Fruit fly (Drosophila melanogaster) whole organism, embryonic: ENCODE data around the gene RIOK2.

Source experiments
- Atf6 ChIP-seq: fragments of 200-800 bp; sonication (Bioruptor generic); IDR thresholded peaks from 2 replicates; pipeline ENCODE4 v1.3.6; 2022; ENCODE audit warnings: missing biosample characterization, missing genetic modification characterization
- Bdp1 ChIP-seq: fragments of 200-800 bp; sonication (Bioruptor generic); optimal IDR thresholded peaks from 3 replicates; lab custom pipeline; 2016; ENCODE audit warnings: missing biosample characterization, missing genetic modification characterization
- C15 ChIP-seq: fragments of 200-800 bp; sonication (Bioruptor generic); IDR thresholded peaks from 3 replicates; pipeline ENCODE4 v1.3.6; 2022; ENCODE audit warnings: missing biosample characterization, missing genetic modification characterization
- CG13624 ChIP-seq: fragments of 200-800 bp; sonication (Bioruptor generic); optimal IDR thresholded peaks from 2 replicates; lab custom pipeline; 2016; ENCODE audit warnings: missing biosample characterization, missing genetic modification characterization
- CG14965 ChIP-seq: fragments of 200-800 bp; sonication (Bioruptor generic); optimal IDR thresholded peaks from 2 replicates; lab custom pipeline; 2016; ENCODE audit warnings: missing biosample characterization, missing genetic modification characterization, borderline replicate concordance
- CG1529 ChIP-seq: fragments of 200-800 bp; sonication (Bioruptor generic); optimal IDR thresholded peaks from 3 replicates; lab custom pipeline; 2018; ENCODE audit warnings: missing biosample characterization, missing genetic modification characterization
- CG15479 ChIP-seq: fragments of 200-800 bp; sonication (Bioruptor generic); optimal IDR thresholded peaks from 3 replicates; lab custom pipeline; 2019; ENCODE audit warnings: missing biosample characterization, mild to moderate bottlenecking, missing genetic modification characterization, moderate library complexity
- CG1647 ChIP-seq: fragments of 200-800 bp; sonication (Bioruptor generic); optimal IDR thresholded peaks from 3 replicates; lab custom pipeline; 2016; ENCODE audit warnings: missing biosample characterization, missing genetic modification characterization
- CG16813 ChIP-seq: fragments of 200-800 bp; sonication (Bioruptor generic); IDR thresholded peaks from 3 replicates; pipeline ENCODE4 v1.3.6; 2022; ENCODE audit warnings: missing biosample characterization, missing genetic modification characterization; ENCODE audit not compliant: partially characterized antibody
- CG16863 ChIP-seq: fragments of 200-800 bp; sonication (Bioruptor generic); optimal IDR thresholded peaks from 3 replicates; lab custom pipeline; 2016; ENCODE audit warnings: missing biosample characterization, missing genetic modification characterization
- CG17328 ChIP-seq: fragments of 200-800 bp; sonication (Bioruptor generic); IDR thresholded peaks from 2 replicates; pipeline ENCODE4 v1.3.6; 2022; ENCODE audit warnings: missing biosample characterization, missing genetic modification characterization
- CG31441 ChIP-seq: fragments of 200-800 bp; sonication (Bioruptor generic); IDR thresholded peaks from 2 replicates; pipeline ENCODE4 v1.3.6; 2022; ENCODE audit warnings: missing biosample characterization, missing genetic modification characterization
- CG3407 ChIP-seq: fragments of 200-800 bp; sonication (Bioruptor generic); optimal IDR thresholded peaks from 2 replicates; lab custom pipeline; 2018; ENCODE audit warnings: missing biosample characterization, mild to moderate bottlenecking, missing genetic modification characterization
- Camta ChIP-seq: fragments of 200-800 bp; sonication (Bioruptor generic); optimal IDR thresholded peaks from 2 replicates; lab custom pipeline; 2016; ENCODE audit warnings: missing biosample characterization, missing genetic modification characterization
- CkIIα-i1 ChIP-seq: fragments of 200-800 bp; sonication (Bioruptor generic); IDR thresholded peaks from 2 replicates; pipeline ENCODE4 v1.3.6; 2022; ENCODE audit warnings: missing biosample characterization, missing genetic modification characterization
- Deaf1 ChIP-seq: fragments of 200-800 bp; optimal IDR thresholded peaks from 3 replicates; lab custom pipeline; 2019; ENCODE audit warnings: missing biosample characterization, mild to moderate bottlenecking, missing genetic modification characterization, moderate library complexity
- Dp ChIP-seq: fragments of 200-800 bp; sonication (Bioruptor generic); optimal IDR thresholded peaks from 2 replicates; lab custom pipeline; 2018; ENCODE audit warnings: missing biosample characterization, mild to moderate bottlenecking, missing genetic modification characterization, moderate library complexity
- E2f1 ChIP-seq: fragments of 200-800 bp; sonication (Bioruptor generic); IDR thresholded peaks from 2 replicates; pipeline ENCODE4 v1.3.6; 2022; ENCODE audit warnings: missing biosample characterization, missing genetic modification characterization
- GATAe ChIP-seq: fragments of 200-800 bp; sonication (Bioruptor generic); conservative IDR thresholded peaks from 2 replicates; pipeline ENCODE4 v1.3.6; 2022; ENCODE audit warnings: missing biosample characterization, missing genetic modification characterization
- Gug ChIP-seq: fragments of 200-800 bp; sonication (Bioruptor generic); IDR thresholded peaks from 4 replicates; pipeline ENCODE4 v1.3.6; 2022; ENCODE audit warnings: missing biosample characterization, missing genetic modification characterization
- Hey ChIP-seq: fragments of 200-800 bp; sonication (Bioruptor generic); optimal IDR thresholded peaks from 3 replicates; lab custom pipeline; 2018; ENCODE audit warnings: missing biosample characterization, mild to moderate bottlenecking, missing genetic modification characterization
- Hmr ChIP-seq: fragments of 200-800 bp; sonication (Bioruptor generic); optimal IDR thresholded peaks from 3 replicates; lab custom pipeline; 2017; ENCODE audit warnings: mild to moderate bottlenecking, missing biosample characterization, missing genetic modification reagents, missing genetic modification characterization
- Hr3 ChIP-seq: fragments of 200-800 bp; sonication (Bioruptor generic); optimal IDR thresholded peaks from 3 replicates; lab custom pipeline; 2016; ENCODE audit warnings: missing biosample characterization, missing genetic modification characterization
- Hr39 ChIP-seq: fragments of >200 bp; optimal IDR thresholded peaks from 2 replicates; lab custom pipeline; 2017
- Kr ChIP-seq: fragments of 200-800 bp; sonication (Bioruptor generic); optimal IDR thresholded peaks from 2 replicates; lab custom pipeline; 2017; ENCODE audit warnings: missing biosample characterization, mild to moderate bottlenecking, missing genetic modification characterization
- NK7.1 ChIP-seq: fragments of 200-800 bp; sonication (Bioruptor generic); optimal IDR thresholded peaks from 3 replicates; lab custom pipeline; 2016; ENCODE audit warnings: missing biosample characterization, missing genetic modification characterization
- Nf-YC ChIP-seq: fragments of 200-800 bp; optimal IDR thresholded peaks from 3 replicates; lab custom pipeline; 2019; ENCODE audit warnings: missing biosample characterization, mild to moderate bottlenecking, missing genetic modification characterization, moderate library complexity
- NfI ChIP-seq: fragments of 200-800 bp; sonication (Bioruptor generic); optimal IDR thresholded peaks from 3 replicates; lab custom pipeline; 2018; ENCODE audit warnings: missing biosample characterization, mild to moderate bottlenecking, missing genetic modification characterization, moderate library complexity
- Rx ChIP-seq: fragments of 200-800 bp; sonication (Bioruptor generic); IDR thresholded peaks from 2 replicates; pipeline ENCODE4 v1.3.6; 2022; ENCODE audit warnings: missing biosample characterization, missing genetic modification characterization
- Six4 ChIP-seq: fragments of 200-800 bp; sonication (Bioruptor generic); optimal IDR thresholded peaks from 2 replicates; lab custom pipeline; 2016; ENCODE audit warnings: missing biosample characterization, missing genetic modification characterization
- Xbp1 ChIP-seq: fragments of 200-800 bp; sonication (Bioruptor generic); optimal IDR thresholded peaks from 3 replicates; lab custom pipeline; 2016; ENCODE audit warnings: missing biosample characterization, mild to moderate bottlenecking, missing genetic modification characterization
- ase ChIP-seq: fragments of 200-800 bp; sonication (Bioruptor generic); IDR thresholded peaks from 3 replicates; pipeline ENCODE4 v1.3.6; 2022; ENCODE audit warnings: missing biosample characterization, missing genetic modification characterization
- bsh ChIP-seq, 2 experiments: fragments of 200-800 bp; sonication (Bioruptor generic); optimal IDR thresholded peaks; 2 replicates each; lab custom pipeline; 2017 to 2018; ENCODE audit warnings: mild to moderate bottlenecking in 2 of 2, missing biosample characterization in 2 of 2, missing genetic modification characterization in 2 of 2, moderate library complexity in 1 of 2
- chinmo ChIP-seq: fragments of 200-800 bp; sonication (Bioruptor generic); IDR thresholded peaks from 4 replicates; pipeline ENCODE4 v1.3.6; 2022; ENCODE audit warnings: missing biosample characterization, missing genetic modification characterization; ENCODE audit not compliant: partially characterized antibody
- dan ChIP-seq: fragments of 200-800 bp; sonication (Bioruptor generic); IDR thresholded peaks from 2 replicates; pipeline ENCODE4 v1.3.6; 2022; ENCODE audit warnings: missing biosample characterization, missing genetic modification characterization
- dmrt11E ChIP-seq: fragments of 200-800 bp; sonication (Bioruptor generic); optimal IDR thresholded peaks from 3 replicates; lab custom pipeline; 2018; ENCODE audit warnings: missing biosample characterization, mild to moderate bottlenecking, missing genetic modification characterization, moderate library complexity
- gce ChIP-seq: fragments of 200-800 bp; sonication (Bioruptor generic); IDR thresholded peaks from 3 replicates; pipeline ENCODE4 v1.3.6; 2022; ENCODE audit warnings: missing biosample characterization, missing genetic modification characterization
- gsb-n ChIP-seq: fragments of 200-800 bp; sonication (Bioruptor generic); optimal IDR thresholded peaks from 3 replicates; lab custom pipeline; 2018; ENCODE audit warnings: missing biosample characterization, mild to moderate bottlenecking, missing genetic modification characterization
- h ChIP-seq: fragments of >200 bp; optimal IDR thresholded peaks from 2 replicates; lab custom pipeline; 2017
- hbn ChIP-seq: fragments of 200-800 bp; sonication (Bioruptor generic); IDR thresholded peaks from 2 replicates; pipeline ENCODE4 v1.3.6; 2022; ENCODE audit warnings: missing biosample characterization, missing genetic modification characterization; ENCODE audit not compliant: partially characterized antibody
- lola ChIP-seq, 3 experiments: fragments of >200 bp in 2 of 3; fragments of 200-800 bp in 1 of 3; sonication (Bioruptor generic) in 1 of 3; optimal IDR thresholded peaks; 2 replicates each; lab custom pipeline; 2017 to 2019; ENCODE audit warnings: missing biosample characterization in 3 of 3, missing genetic modification characterization in 3 of 3, mild to moderate bottlenecking in 1 of 3, moderate library complexity in 1 of 3
- onecut ChIP-seq: fragments of 200-800 bp; sonication (Bioruptor generic); IDR thresholded peaks from 2 replicates; pipeline ENCODE4 v1.3.6; 2022; ENCODE audit warnings: missing biosample characterization, missing genetic modification characterization
- slbo ChIP-seq: fragments of 200-800 bp; sonication (Bioruptor generic); IDR thresholded peaks from 2 replicates; pipeline ENCODE4 v1.3.6; 2022; ENCODE audit warnings: missing biosample characterization, missing genetic modification characterization
- sqz ChIP-seq: fragments of 200-800 bp; sonication (Bioruptor generic); optimal IDR thresholded peaks from 3 replicates; lab custom pipeline; 2018; ENCODE audit warnings: missing biosample characterization, mild to moderate bottlenecking, missing genetic modification characterization
- stwl ChIP-seq: fragments of 200-800 bp; sonication (Bioruptor generic); optimal IDR thresholded peaks from 3 replicates; lab custom pipeline; 2018; ENCODE audit warnings: missing biosample characterization, mild to moderate bottlenecking, missing genetic modification characterization, moderate library complexity
- tap ChIP-seq: fragments of 200-800 bp; optimal IDR thresholded peaks from 3 replicates; lab custom pipeline; 2019; ENCODE audit warnings: missing biosample characterization, mild to moderate bottlenecking, missing genetic modification characterization, moderate library complexity
- tgo ChIP-seq: fragments of 200-800 bp; sonication (Bioruptor generic); IDR thresholded peaks from 3 replicates; pipeline ENCODE4 v1.3.6; 2022; ENCODE audit warnings: missing biosample characterization, missing genetic modification characterization
- usp ChIP-seq: fragments of >200 bp; optimal IDR thresholded peaks from 2 replicates; lab custom pipeline; 2017; ENCODE audit warnings: missing biosample characterization, missing genetic modification characterization
- wek ChIP-seq: fragments of 200-800 bp; sonication (Bioruptor generic); optimal IDR thresholded peaks from 3 replicates; lab custom pipeline; 2018; ENCODE audit warnings: missing biosample characterization, mild to moderate bottlenecking, missing genetic modification characterization, moderate library complexity
- wor ChIP-seq: fragments of 200-800 bp; sonication (Bioruptor generic); IDR thresholded peaks from 2 replicates; pipeline ENCODE4 v1.3.6; 2022; ENCODE audit warnings: missing biosample characterization, missing genetic modification characterization
- zfh1 ChIP-seq: fragments of 200-800 bp; sonication (Bioruptor generic); IDR thresholded peaks from 3 replicates; pipeline ENCODE4 v1.3.6; 2022; ENCODE audit warnings: missing biosample characterization, missing genetic modification characterization

Gene RIOK2

dm6 chr3R:25247379-25247869 lies 18.2 kb upstream of the RIOK2 start, which contains the start of the genes RpS27 and Nup37 (continued):
- TF ChIP-seq bsh (GFP tag; optimal IDR thresholded peaks at IDR 0.05; lab: Kevin White, UChicago) (peak; percentile 50 to 93), CkIIα-i1 (peak; percentile 87; the same call in 1 of the 2 replicates), sqz (GFP tag; lab: Kevin White, UChicago) (peak; percentile 98), Six4 (GFP tag; lab: Kevin White, UChicago) (peak; percentile 96), Gug (GFP tag; lab: Robert Waterston, UW) (peak; percentile 92), usp (no peak), E2f1 (GFP tag; lab: Robert Waterston, UW) (peak; percentile 94), Hey (peak; percentile 99), CG1529 (GFP tag; lab: Kevin White, UChicago) (peak; percentile 96), CG17328 (GFP tag; lab: Robert Waterston, UW) (peak; percentile 98), CG14965 (GFP tag; lab: Kevin White, UChicago) (peak; percentile 91), Camta (peak; percentile 98), CG16813 (peak; percentile 48; the same call in 2 of the 3 replicates), gce (GFP tag; lab: Robert Waterston, UW) (peak; percentile 98), ase (GFP tag; lab: Robert Waterston, UW) (peak; percentile 98), stwl (tag; lab: Kevin White, UChicago) (peak; percentile 95), Atf6 (GFP tag; lab: Robert Waterston, UW) (peak; percentile 93), tgo (peak; percentile 95), Deaf1 (tag; lab: Kevin White, UChicago) (peak; percentile 69), Dp (GFP tag; lab: Kevin White, UChicago) (peak; percentile 77), h (no peak), gsb-n (tag; lab: Kevin White, UChicago) (peak; percentile 95), Hmr (GFP tag; lab: Kevin White, UChicago) (peak; percentile 99), NK7.1 (GFP tag; lab: Kevin White, UChicago) (peak; percentile 99), Xbp1 (GFP tag; lab: Kevin White, UChicago) (peak; percentile 98), CG13624 (GFP tag; lab: Kevin White, UChicago) (peak; percentile 99), chinmo (GFP tag; lab: Robert Waterston, UW) (no peak), dmrt11E (tag; lab: Kevin White, UChicago) (peak; percentile 94), Rx (GFP tag; lab: Robert Waterston, UW) (peak; percentile 98), CG1647 (GFP tag; lab: Kevin White, UChicago) (peak; percentile 98), zfh1 (GFP tag; lab: Robert Waterston, UW) (peak; percentile 98), CG3407 (GFP tag; lab: Kevin White, UChicago) (peak; percentile 98), tap (tag; lab: Kevin White, UChicago) (peak; percentile 88), CG16863 (peak; percentile 98), dan (GFP tag; lab: Robert Waterston, UW) (no peak; the same call in 1 of the 2 replicates), wor (peak; percentile 74), CG31441 (GFP tag; lab: Robert Waterston, UW) (peak; percentile 98), GATAe (GFP tag; lab: Robert Waterston, UW) (peak; percentile 87), Kr (GFP tag; lab: Kevin White, UChicago) (peak; percentile 97), CG15479 (peak; percentile 75), onecut (GFP tag; lab: Robert Waterston, UW) (peak; percentile 97), NfI (GFP tag; lab: Kevin White, UChicago) (peak; percentile 100), C15 (GFP tag; lab: Robert Waterston, UW) (peak; percentile 93), Hr39 (lab: Kevin White, UChicago) (no peak), hbn (GFP tag; lab: Robert Waterston, UW) (no peak), Bdp1 (GFP tag; lab: Kevin White, UChicago) (peak; percentile 94), Hr3 (GFP tag; lab: Kevin White, UChicago) (peak; percentile 96), slbo (GFP tag; lab: Robert Waterston, UW) (peak; percentile 98), Nf-YC (tag; lab: Kevin White, UChicago) (peak; percentile 88), lola (GFP tag; optimal IDR thresholded peaks at IDR 0.05; lab: Kevin White, UChicago) (peak in 1 of 3 experiments; percentile 83), wek (peak; percentile 97)
